Fruit fly (Drosophila melanogaster): ENCODE results near the gene CG7215.

The CG7215 gene

dm6 chr3R:18168929-18169350 is 1.9 kb upstream of the CG7215 start (continued):
- TF ChIP-seq CG2120 (GFP tag; optimal IDR thresholded peaks at IDR 0.05), result peak; percentile 22
- TF ChIP-seq otp (GFP tag; IDR thresholded peaks at IDR 0.05), result no peak
- no peak for TF ChIP-seq twi (tag; optimal IDR thresholded peaks at IDR 0.05)
- 0 out of 2 replicates have a peak, but pooled peaks have one; percentile 30 for TF ChIP-seq Drgx (GFP tag; IDR thresholded peaks at IDR 0.05)
- TF ChIP-seq Xrp1 (GFP tag; IDR thresholded peaks at IDR 0.05), result 0 out of 2 replicates have a peak, but pooled peaks have one; percentile 13
- TF ChIP-seq CG10366 (GFP tag; IDR thresholded peaks at IDR 0.05), result no peak
- TF ChIP-seq zfh1 (GFP tag; IDR thresholded peaks at IDR 0.05), result no peak
- TF ChIP-seq CG32772 (GFP tag; IDR thresholded peaks at IDR 0.05), result no peak
- TF ChIP-seq CG42726 (GFP tag; IDR thresholded peaks at IDR 0.05; ENCODE audit: partially characterized antibody), result no peak
- no peak for TF ChIP-seq CG6791 (GFP tag; IDR thresholded peaks at IDR 0.05; ENCODE audit: partially characterized antibody)
- no peak for TF ChIP-seq bigmax (GFP tag; optimal IDR thresholded peaks at IDR 0.05)
- no peak for TF ChIP-seq CTCF (GFP tag; optimal IDR thresholded peaks at IDR 0.05)
- no peak for TF ChIP-seq mld (GFP tag; IDR thresholded peaks at IDR 0.05; ENCODE audit: partially characterized antibody)
- TF ChIP-seq CHES-1-like (GFP tag; optimal IDR thresholded peaks at IDR 0.05), result peak; percentile 18
- no peak for TF ChIP-seq sd (tag; optimal IDR thresholded peaks at IDR 0.05)
- TF ChIP-seq CG10431 (GFP tag; optimal IDR thresholded peaks at IDR 0.05), result no peak
- no peak for TF ChIP-seq Mrtf (GFP tag; IDR thresholded peaks at IDR 0.05)
- no peak for TF ChIP-seq CG3163 (GFP tag; optimal IDR thresholded peaks at IDR 0.05)
- TF ChIP-seq CG31441 (GFP tag; IDR thresholded peaks at IDR 0.05), result no peak
- no peak for TF ChIP-seq emc (GFP tag; optimal IDR thresholded peaks at IDR 0.05)
- 0 out of 2 replicates have a peak, but pooled peaks have one; percentile 14 for TF ChIP-seq lmd (GFP tag; IDR thresholded peaks at IDR 0.05)
- no peak for TF ChIP-seq CG1647 (GFP tag; optimal IDR thresholded peaks at IDR 0.05)
- TF ChIP-seq CG6765 (GFP tag; optimal IDR thresholded peaks at IDR 0.05), result no peak
- TF ChIP-seq slou (GFP tag; optimal IDR thresholded peaks at IDR 0.05), result no peak
- TF ChIP-seq CG14965 (GFP tag; optimal IDR thresholded peaks at IDR 0.05; ENCODE audit: borderline replicate concordance), result no peak
- TF ChIP-seq E2f2 (GFP tag; IDR thresholded peaks at IDR 0.05), result no peak
- no peak for TF ChIP-seq Kr (GFP tag; optimal IDR thresholded peaks at IDR 0.05)
- no peak for TF ChIP-seq odd (GFP tag; optimal IDR thresholded peaks at IDR 0.05)
- no peak for TF ChIP-seq Rfx (GFP tag; IDR thresholded peaks at IDR 0.05)
- no peak for TF ChIP-seq chm (GFP tag; IDR thresholded peaks at IDR 0.05)
- no peak for TF ChIP-seq croc (GFP tag; conservative IDR thresholded peaks at IDR 0.05)
- TF ChIP-seq HLH4C (GFP tag; IDR thresholded peaks at IDR 0.05; ENCODE audit: partially characterized antibody), result no peak
- TF ChIP-seq btn (GFP tag; optimal IDR thresholded peaks at IDR 0.05), result no peak
- no peak for TF ChIP-seq CG10654 (GFP tag; optimal IDR thresholded peaks at IDR 0.05)
- no peak for TF ChIP-seq Mes4 (GFP tag; optimal IDR thresholded peaks at IDR 0.05)
- TF ChIP-seq amos (GFP tag; IDR thresholded peaks at IDR 0.05; ENCODE audit: partially characterized antibody), result no peak
- peak; percentile 79 for TF ChIP-seq sens (GFP tag)
- TF ChIP-seq Ets97D (GFP tag; optimal IDR thresholded peaks at IDR 0.05), result no peak
- TF ChIP-seq CG14710 (tag; optimal IDR thresholded peaks at IDR 0.05), result no peak
- no peak; the same call in 3 of the 4 replicates for TF ChIP-seq chinmo (GFP tag; IDR thresholded peaks at IDR 0.05; ENCODE audit: partially characterized antibody)
- TF ChIP-seq ab (GFP tag; optimal IDR thresholded peaks at IDR 0.05), result no peak
- peak; percentile 29 for TF ChIP-seq CG18599 (GFP tag; optimal IDR thresholded peaks at IDR 0.05)
- TF ChIP-seq CG12744 (GFP tag; optimal IDR thresholded peaks at IDR 0.05), result no peak
- TF ChIP-seq Hey (tag; optimal IDR thresholded peaks at IDR 0.05), result no peak
- TF ChIP-seq Max (GFP tag; optimal IDR thresholded peaks at IDR 0.05), result no peak
- TF ChIP-seq grau (tag; optimal IDR thresholded peaks at IDR 0.05), result peak; percentile 71
- no peak for TF ChIP-seq CG2129 (GFP tag; IDR thresholded peaks at IDR 0.05; ENCODE audit: partially characterized antibody)
- no peak for TF ChIP-seq Adf1 (GFP tag; IDR thresholded peaks at IDR 0.05)
- TF ChIP-seq bsh (GFP tag; optimal IDR thresholded peaks at IDR 0.05), result peak in 1 of 2 experiments; percentile 12
- no peak for TF ChIP-seq MESR4 (GFP tag; optimal IDR thresholded peaks at IDR 0.05)
- peak; percentile 48 for TF ChIP-seq zen (tag; optimal IDR thresholded peaks at IDR 0.05)
- TF ChIP-seq CG9609 (GFP tag; optimal IDR thresholded peaks at IDR 0.05), result no peak
